Fruit fly (Drosophila melanogaster) whole organism, embryonic: ENCODE measurements around the gene Oatp74D.

Experiments used
- CG10979 ChIP-seq: fragments of 200-800 bp; sonication (Bioruptor generic); optimal IDR thresholded peaks from 2 replicates; lab custom pipeline; 2018; ENCODE audit warnings: missing biosample characterization, mild to moderate bottlenecking, missing genetic modification characterization, moderate library complexity
- CG11504 ChIP-seq: fragments of 200-800 bp; sonication (Bioruptor generic); optimal IDR thresholded peaks from 3 replicates; lab custom pipeline; 2019; ENCODE audit warnings: missing biosample characterization, mild to moderate bottlenecking, missing genetic modification characterization, moderate library complexity
- CG15269 ChIP-seq: fragments of 200-800 bp; sonication (Bioruptor generic); optimal IDR thresholded peaks from 2 replicates; lab custom pipeline; 2018; ENCODE audit warnings: missing biosample characterization, mild to moderate bottlenecking, missing genetic modification characterization, moderate library complexity
- CG1647 ChIP-seq: fragments of 200-800 bp; sonication (Bioruptor generic); optimal IDR thresholded peaks from 3 replicates; lab custom pipeline; 2016; ENCODE audit warnings: missing biosample characterization, missing genetic modification characterization
- CG17612 ChIP-seq: fragments of 200-800 bp; sonication (Bioruptor generic); IDR thresholded peaks from 2 replicates; pipeline ENCODE4 v1.3.6; 2022; ENCODE audit warnings: missing biosample characterization, missing genetic modification characterization
- CG1832 ChIP-seq: fragments of 200-800 bp; sonication (Bioruptor generic); optimal IDR thresholded peaks from 2 replicates; lab custom pipeline; 2017; ENCODE audit warnings: missing biosample characterization, mild to moderate bottlenecking, missing genetic modification characterization, inconsistent platforms
- CG2129 ChIP-seq: fragments of 200-800 bp; sonication (Bioruptor generic); IDR thresholded peaks from 2 replicates; pipeline ENCODE4 v1.3.6; 2022; ENCODE audit warnings: missing biosample characterization, missing genetic modification characterization; ENCODE audit not compliant: partially characterized antibody
- CG6791 ChIP-seq: fragments of 200-800 bp; sonication (Bioruptor generic); IDR thresholded peaks from 3 replicates; pipeline ENCODE4 v1.3.6; 2022; ENCODE audit warnings: missing biosample characterization, missing genetic modification characterization; ENCODE audit not compliant: partially characterized antibody
- CG7839 ChIP-seq: fragments of 200-800 bp; sonication (Bioruptor generic); optimal IDR thresholded peaks from 3 replicates; lab custom pipeline; 2018; ENCODE audit warnings: missing biosample characterization, mild to moderate bottlenecking, missing genetic modification characterization, moderate library complexity
- CG7928 ChIP-seq: fragments of 200-800 bp; sonication (Bioruptor generic); optimal IDR thresholded peaks from 2 replicates; lab custom pipeline; 2017; ENCODE audit warnings: missing biosample characterization, mild to moderate bottlenecking, missing genetic modification characterization
- CG8281 ChIP-seq: fragments of 200-800 bp; sonication (Bioruptor generic); optimal IDR thresholded peaks from 2 replicates; lab custom pipeline; 2018; ENCODE audit warnings: missing biosample characterization, mild to moderate bottlenecking, missing genetic modification characterization, moderate library complexity
- CG9876 ChIP-seq: fragments of 200-800 bp; sonication (Bioruptor generic); optimal IDR thresholded peaks from 2 replicates; lab custom pipeline; 2016; ENCODE audit warnings: missing biosample characterization, missing genetic modification characterization
- CG9932 ChIP-seq: fragments of 200-800 bp; sonication (Bioruptor generic); IDR thresholded peaks from 2 replicates; pipeline ENCODE4 v1.3.6; 2022; ENCODE audit warnings: missing biosample characterization, missing genetic modification characterization
- CkIIα-i1 ChIP-seq: fragments of 200-800 bp; sonication (Bioruptor generic); IDR thresholded peaks from 2 replicates; pipeline ENCODE4 v1.3.6; 2022; ENCODE audit warnings: missing biosample characterization, missing genetic modification characterization
- CoRest ChIP-seq: fragments of 200-800 bp; sonication (Bioruptor generic); optimal IDR thresholded peaks from 3 replicates; lab custom pipeline; 2018; ENCODE audit warnings: missing biosample characterization, mild to moderate bottlenecking, missing genetic modification characterization, moderate library complexity
- Dad ChIP-seq: fragments of 200-800 bp; sonication (Bioruptor generic); optimal IDR thresholded peaks from 3 replicates; lab custom pipeline; 2016; ENCODE audit warnings: missing biosample characterization, missing genetic modification characterization
- ERR ChIP-seq: fragments of 200-800 bp; sonication (Bioruptor generic); optimal IDR thresholded peaks from 2 replicates; lab custom pipeline; 2016; ENCODE audit warnings: missing biosample characterization, missing genetic modification characterization
- Ets97D ChIP-seq: fragments of 200-800 bp; sonication (Bioruptor generic); optimal IDR thresholded peaks from 3 replicates; lab custom pipeline; 2016; ENCODE audit warnings: missing biosample characterization, missing genetic modification characterization
- Hey ChIP-seq: fragments of 200-800 bp; sonication (Bioruptor generic); optimal IDR thresholded peaks from 3 replicates; lab custom pipeline; 2018; ENCODE audit warnings: missing biosample characterization, mild to moderate bottlenecking, missing genetic modification characterization
- HmgD ChIP-seq: fragments of 200-800 bp; sonication (Bioruptor generic); optimal IDR thresholded peaks from 3 replicates; lab custom pipeline; 2016; ENCODE audit warnings: missing biosample characterization, missing genetic modification characterization
- HmgZ ChIP-seq: fragments of 200-800 bp; sonication (Bioruptor generic); optimal IDR thresholded peaks from 2 replicates; lab custom pipeline; 2018; ENCODE audit warnings: missing biosample characterization, mild to moderate bottlenecking, missing genetic modification characterization
- MESR4 ChIP-seq: fragments of 200-800 bp; sonication (Bioruptor generic); optimal IDR thresholded peaks from 2 replicates; lab custom pipeline; 2018; ENCODE audit warnings: missing biosample characterization, mild to moderate bottlenecking, missing genetic modification characterization, moderate library complexity
- Neu2 ChIP-seq: fragments of 200-800 bp; sonication (Bioruptor generic); optimal IDR thresholded peaks from 3 replicates; lab custom pipeline; 2016; ENCODE audit warnings: missing biosample characterization, missing genetic modification characterization, borderline replicate concordance
- PHDP ChIP-seq: fragments of 200-800 bp; sonication (Bioruptor generic); optimal IDR thresholded peaks from 3 replicates; lab custom pipeline; 2018; ENCODE audit warnings: missing biosample characterization, mild to moderate bottlenecking, missing genetic modification characterization, moderate library complexity
- Rx ChIP-seq: fragments of 200-800 bp; sonication (Bioruptor generic); IDR thresholded peaks from 2 replicates; pipeline ENCODE4 v1.3.6; 2022; ENCODE audit warnings: missing biosample characterization, missing genetic modification characterization
- ap ChIP-seq: fragments of 200-800 bp; sonication (Bioruptor generic); IDR thresholded peaks from 2 replicates; pipeline ENCODE4 v1.3.6; 2022; ENCODE audit warnings: missing biosample characterization, missing genetic modification characterization
- chinmo ChIP-seq: fragments of 200-800 bp; sonication (Bioruptor generic); IDR thresholded peaks from 4 replicates; pipeline ENCODE4 v1.3.6; 2022; ENCODE audit warnings: missing biosample characterization, missing genetic modification characterization; ENCODE audit not compliant: partially characterized antibody
- cwo ChIP-seq: fragments of 200-800 bp; sonication (Bioruptor generic); optimal IDR thresholded peaks from 3 replicates; lab custom pipeline; 2017; ENCODE audit warnings: missing biosample characterization, missing genetic modification characterization, mild to moderate bottlenecking, moderate library complexity, missing genetic modification reagents
- dpn ChIP-seq, 2 experiments: fragments of 200-800 bp; sonication (Bioruptor generic); optimal IDR thresholded peaks; 3 replicates each; lab custom pipeline; 2016; ENCODE audit warnings: missing biosample characterization in 2 of 2, missing genetic modification characterization in 2 of 2
- fd96Cb ChIP-seq: fragments of 200-800 bp; sonication (Bioruptor generic); optimal IDR thresholded peaks from 2 replicates; lab custom pipeline; 2018; ENCODE audit warnings: missing biosample characterization, mild to moderate bottlenecking, missing genetic modification characterization, moderate library complexity
- fu2 ChIP-seq: fragments of 200-800 bp; sonication (Bioruptor generic); optimal IDR thresholded peaks from 2 replicates; lab custom pipeline; 2016; ENCODE audit warnings: missing biosample characterization, missing genetic modification characterization
- grn ChIP-seq: fragments of 200-800 bp; sonication (Bioruptor generic); optimal IDR thresholded peaks from 3 replicates; lab custom pipeline; 2017; ENCODE audit warnings: missing biosample characterization, missing genetic modification characterization
- hbn ChIP-seq: fragments of 200-800 bp; sonication (Bioruptor generic); IDR thresholded peaks from 2 replicates; pipeline ENCODE4 v1.3.6; 2022; ENCODE audit warnings: missing biosample characterization, missing genetic modification characterization; ENCODE audit not compliant: partially characterized antibody
- hkb ChIP-seq, 2 experiments: fragments of 200-800 bp in 1 of 2; fragments of >200 bp in 1 of 2; sonication (Bioruptor generic) in 1 of 2; IDR thresholded peaks in 1 of 2; optimal IDR thresholded peaks in 1 of 2; 2 replicates each; pipeline versions ENCODE4 v1.3.6 to Lab custom; 2017 to 2022; ENCODE audit warnings: missing biosample characterization in 1 of 2, missing genetic modification characterization in 1 of 2
- kay ChIP-seq: fragments of 200-800 bp; sonication (Bioruptor generic); optimal IDR thresholded peaks from 2 replicates; lab custom pipeline; 2016; ENCODE audit warnings: missing biosample characterization, missing genetic modification characterization
- mld ChIP-seq: fragments of 200-800 bp; sonication (Bioruptor generic); IDR thresholded peaks from 3 replicates; pipeline ENCODE4 v1.3.6; 2022; ENCODE audit warnings: missing biosample characterization, missing genetic modification characterization; ENCODE audit not compliant: partially characterized antibody
- nerfin-2 ChIP-seq: fragments of 200-800 bp; sonication (Bioruptor generic); IDR thresholded peaks from 2 replicates; pipeline ENCODE4 v1.3.6; 2022; ENCODE audit warnings: missing biosample characterization, missing genetic modification characterization; ENCODE audit not compliant: partially characterized antibody
- nmo ChIP-seq: fragments of 200-800 bp; sonication (Bioruptor generic); optimal IDR thresholded peaks from 2 replicates; lab custom pipeline; 2018; ENCODE audit warnings: missing biosample characterization, mild to moderate bottlenecking, missing genetic modification characterization, moderate library complexity
- p53 ChIP-seq: fragments of 200-800 bp; sonication (Bioruptor generic); optimal IDR thresholded peaks from 2 replicates; lab custom pipeline; 2016; ENCODE audit warnings: missing biosample characterization, missing genetic modification characterization
- sd ChIP-seq: fragments of 200-800 bp; sonication (Bioruptor generic); optimal IDR thresholded peaks from 3 replicates; lab custom pipeline; 2018; ENCODE audit warnings: missing biosample characterization, mild to moderate bottlenecking, missing genetic modification characterization, moderate library complexity
- seq ChIP-seq: fragments of 200-800 bp; sonication (Bioruptor generic); IDR thresholded peaks from 2 replicates; pipeline ENCODE4 v1.3.6; 2022; ENCODE audit warnings: missing biosample characterization, missing genetic modification characterization
- sima ChIP-seq: fragments of 200-800 bp; sonication (Bioruptor generic); optimal IDR thresholded peaks from 2 replicates; lab custom pipeline; 2016; ENCODE audit warnings: missing biosample characterization, missing genetic modification characterization
- sisA ChIP-seq: fragments of 200-800 bp; sonication (Bioruptor generic); IDR thresholded peaks from 2 replicates; pipeline ENCODE4 v1.3.6; 2022; ENCODE audit warnings: missing biosample characterization, missing genetic modification characterization
- sna ChIP-seq: fragments of 200-800 bp; sonication (Bioruptor generic); IDR thresholded peaks from 2 replicates; pipeline ENCODE4 v1.3.6; 2022; ENCODE audit warnings: missing biosample characterization, missing genetic modification characterization; ENCODE audit not compliant: partially characterized antibody
- stc ChIP-seq: fragments of 200-800 bp; sonication (Bioruptor generic); IDR thresholded peaks from 2 replicates; pipeline ENCODE4 v1.3.6; 2022; ENCODE audit warnings: missing biosample characterization, missing genetic modification characterization
- sug ChIP-seq: fragments of 200-800 bp; optimal IDR thresholded peaks from 2 replicates; lab custom pipeline; 2019; ENCODE audit warnings: missing biosample characterization, mild to moderate bottlenecking, missing genetic modification characterization, moderate library complexity
- tgo ChIP-seq: fragments of 200-800 bp; sonication (Bioruptor generic); IDR thresholded peaks from 3 replicates; pipeline ENCODE4 v1.3.6; 2022; ENCODE audit warnings: missing biosample characterization, missing genetic modification characterization
- toy ChIP-seq: fragments of 200-800 bp; sonication (Bioruptor generic); IDR thresholded peaks from 2 replicates; pipeline ENCODE4 v1.3.6; 2022; ENCODE audit warnings: missing biosample characterization, missing genetic modification characterization
- yki ChIP-seq: fragments of >200 bp; optimal IDR thresholded peaks from 3 replicates; lab custom pipeline; 2018
- zfh1 ChIP-seq: fragments of 200-800 bp; sonication (Bioruptor generic); IDR thresholded peaks from 3 replicates; pipeline ENCODE4 v1.3.6; 2022; ENCODE audit warnings: missing biosample characterization, missing genetic modification characterization

The Oatp74D gene

DNA sequence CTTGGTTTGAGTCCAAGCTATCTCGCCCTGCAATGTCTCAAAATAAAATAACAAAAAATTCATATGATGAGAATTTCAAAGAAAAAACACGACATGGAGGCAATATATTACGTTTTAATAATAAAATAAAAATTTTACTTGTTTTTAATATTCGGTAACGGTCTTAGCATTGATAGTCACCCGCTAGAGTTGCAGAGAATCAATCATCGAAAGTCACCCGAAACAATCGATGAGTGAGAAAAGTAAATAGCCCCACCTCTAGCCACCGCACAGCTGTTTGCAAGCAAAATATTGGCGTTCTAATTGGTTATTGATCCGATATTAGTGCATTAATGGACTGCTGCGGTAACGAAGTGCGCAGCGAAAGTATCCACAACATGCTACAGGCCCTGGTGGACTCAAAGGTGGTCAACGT, 10.9 kb upstream of the Oatp74D start, which contains the start of gene CG34250 (continued):
- TF ChIP-seq CG9876 (GFP tag; lab: Kevin White, UChicago) (peak; percentile 31), sna (peak; percentile 76), CG15269 (tag; lab: Kevin White, UChicago) (peak; percentile 26), CG7928 (peak; percentile 54), hkb (optimal IDR thresholded peaks at IDR 0.05; lab: Kevin White, UChicago) (peak; percentile 23), hkb (GFP tag; IDR thresholded peaks at IDR 0.05; lab: Robert Waterston, UW) (no peak; the same call in 1 of the 2 replicates), Ets97D (GFP tag; lab: Kevin White, UChicago) (peak; percentile 59), CG1647 (GFP tag; lab: Kevin White, UChicago) (no peak), Neu2 (GFP tag; lab: Kevin White, UChicago) (no peak), fu2 (GFP tag; lab: Kevin White, UChicago) (no peak), p53 (GFP tag; lab: Kevin White, UChicago) (no peak), toy (GFP tag; lab: Robert Waterston, UW) (no peak), grn (no peak), zfh1 (peak; percentile 47; the same call in 1 of the 3 replicates), HmgZ (tag; lab: Kevin White, UChicago) (peak; percentile 59), mld (GFP tag; lab: Robert Waterston, UW) (no peak), Hey (no peak), CG6791 (GFP tag; lab: Robert Waterston, UW) (peak; percentile 82), Rx (no peak), kay (GFP tag; lab: Kevin White, UChicago) (peak; percentile 6), stc (GFP tag; lab: Robert Waterston, UW) (no peak), CG17612 (GFP tag; lab: Robert Waterston, UW) (no peak), tgo (GFP tag; lab: Robert Waterston, UW) (no peak; the same call in 2 of the 3 replicates), fd96Cb (tag; lab: Kevin White, UChicago) (no peak), CG10979 (no peak), cwo (no peak), hbn (GFP tag; lab: Robert Waterston, UW) (peak; percentile 66; the same call in 1 of the 2 replicates), sd (tag; lab: Kevin White, UChicago) (peak; percentile 57), PHDP (tag; lab: Kevin White, UChicago) (peak; percentile 26), dpn (GFP tag; optimal IDR thresholded peaks at IDR 0.05; lab: Kevin White, UChicago) (peak; percentile 41 to 55), nerfin-2 (peak; percentile 34; the same call in 1 of the 2 replicates), sug (tag; lab: Kevin White, UChicago) (peak; percentile 72), nmo (GFP tag; lab: Kevin White, UChicago) (peak; percentile 70), sisA (no peak), CoRest (peak; percentile 46), sima (no peak), CkIIα-i1 (no peak), CG9932 (GFP tag; lab: Robert Waterston, UW) (peak; percentile 66), chinmo (GFP tag; lab: Robert Waterston, UW) (peak; percentile 62; the same call in 2 of the 4 replicates), yki (lab: Kevin White, UChicago) (no peak), CG11504 (tag; lab: Kevin White, UChicago) (peak; percentile 53), Dad (no peak), ap (no peak), CG8281 (tag; lab: Kevin White, UChicago) (no peak), MESR4 (GFP tag; lab: Kevin White, UChicago) (peak; percentile 89), CG2129 (GFP tag; lab: Robert Waterston, UW) (peak; percentile 28; the same call in 1 of the 2 replicates), seq (no peak), CG1832 (GFP tag; lab: Kevin White, UChicago) (no peak), CG7839 (tag; lab: Kevin White, UChicago) (peak; percentile 9), ERR (no peak), HmgD (GFP tag; lab: Kevin White, UChicago) (no peak)
